Fruit fly (Drosophila melanogaster) ovary, adult (tissue): ENCODE data around the gene Scsalpha2.

Experiments
- CG17801 ChIP-seq: fragments of 200-800 bp; optimal IDR thresholded peaks from 2 replicates; lab custom pipeline; 2019; ENCODE audit warnings: missing biosample characterization, mild to moderate bottlenecking, missing genetic modification characterization, moderate library complexity; ENCODE audit not compliant: partially characterized antibody

The Scsalpha2 gene

dm6 chr3R:19463016-19463664 lies at the start of gene Scsalpha2:
TSS of gene Scsalpha2 (minus strand) at chr3R:19463066.
- TF ChIP-seq CG17801: no peak

dm6 chr3R:19510338-19511130 lies 47.7 kb upstream of the Scsalpha2 start:
- TF ChIP-seq CG17801: no peak

dm6 chr3R:19509186-19509522 lies 46.3 kb upstream of the Scsalpha2 start:
- no peak for TF ChIP-seq CG17801

- TF ChIP-seq CG17801: no peak
Measured at dm6 chr3R:19508388-19509185, 45.7 kb upstream of the Scsalpha2 start.

- TF ChIP-seq CG17801: no peak
Measured at dm6 chr3R:19503058-19503682, 40.3 kb upstream of the Scsalpha2 start.

dm6 chr3R:19500588-19500987 lies 37.7 kb upstream of the Scsalpha2 start:
- TF ChIP-seq CG17801: no peak

- no peak for TF ChIP-seq CG17801
Measured at dm6 chr3R:19499776-19500175, 36.9 kb upstream of the Scsalpha2 start.

dm6 chr3R:19499374-19499703 lies 36.5 kb upstream of the Scsalpha2 start:
- TF ChIP-seq CG17801: no peak

dm6 chr3R:19498672-19499373 lies 36.0 kb upstream of the Scsalpha2 start:
- no peak for TF ChIP-seq CG17801

dm6 chr3R:19495217-19495616 lies 32.4 kb upstream of the Scsalpha2 start:
- TF ChIP-seq CG17801: no peak

- no peak for TF ChIP-seq CG17801
Measured at dm6 chr3R:19492400-19492799, 29.5 kb upstream of the Scsalpha2 start.

- peak; percentile 39 for TF ChIP-seq CG17801
Measured at dm6 chr3R:19490996-19491395, 28.1 kb upstream of the Scsalpha2 start, which contains the start of gene CG15025. TSS of gene CG15025 (minus strand) at chr3R:19491115.

dm6 chr3R:19489963-19490362 lies 27.1 kb upstream of the Scsalpha2 start:
- no peak for TF ChIP-seq CG17801

- no peak for TF ChIP-seq CG17801
Measured at dm6 chr3R:19486422-19486821, 23.6 kb upstream of the Scsalpha2 start.

- TF ChIP-seq CG17801: peak; percentile 25
Measured at dm6 chr3R:19476484-19476883, 13.6 kb upstream of the Scsalpha2 start.

- TF ChIP-seq CG17801: no peak
Measured at dm6 chr3R:19474128-19474527, 11.3 kb upstream of the Scsalpha2 start.
